Worm (Caenorhabditis elegans) whole organism, young adult: ENCODE results near the gene saeg-1.
A peak's percentile ranks its signal among the peaks of the same experiment; 100 is the strongest.

Experiments used
- B0035.1 ChIP-seq: sonication (generic microtip); optimal IDR thresholded peaks from 2 replicates; lab custom pipeline; 2016; ENCODE audit warnings: missing genetic modification characterization, mild to moderate bottlenecking, missing compliant biosample characterization, missing genotype, missing genetic modification reagents
- B0261.1 ChIP-seq: sonication (generic microtip); optimal IDR thresholded peaks from 2 replicates; lab custom pipeline; 2016; ENCODE audit warnings: mild to moderate bottlenecking, missing genetic modification characterization, moderate library complexity, missing compliant biosample characterization
- C17E4.6 ChIP-seq: fragments of 200-800 bp; sonication (Bioruptor generic); IDR thresholded peaks from 2 replicates; pipeline ENCODE4 v1.3.6; 2022; ENCODE audit warnings: missing genetic modification reagents, missing genetic modification characterization, missing compliant biosample characterization
- F10E7.11 ChIP-seq: sonication (generic microtip); optimal IDR thresholded peaks from 2 replicates; lab custom pipeline; 2017; ENCODE audit warnings: mild to moderate bottlenecking, missing genetic modification characterization, moderate library complexity, missing compliant biosample characterization
- F33H1.4 ChIP-seq: fragments of 200-800 bp; sonication (Bioruptor generic); IDR thresholded peaks from 2 replicates; pipeline ENCODE4 v1.3.6; 2022; ENCODE audit warnings: missing genetic modification reagents, missing genetic modification characterization, missing compliant biosample characterization
- F49E8.2 ChIP-seq: sonication (generic microtip); optimal IDR thresholded peaks from 3 replicates; lab custom pipeline; 2017; ENCODE audit warnings: missing genetic modification characterization, mild to moderate bottlenecking, missing compliant biosample characterization, antibody characterized with exemption, moderate library complexity; ENCODE audit not compliant: insufficient read depth
- K11D2.4 ChIP-seq: fragments of 200-800 bp; sonication (Bioruptor generic); IDR thresholded peaks from 2 replicates; pipeline ENCODE4 v1.3.6; 2022; ENCODE audit warnings: missing genetic modification reagents, missing genetic modification characterization, missing compliant biosample characterization
- T26A5.8 ChIP-seq: sonication (generic microtip); optimal IDR thresholded peaks from 2 replicates; lab custom pipeline; 2016; ENCODE audit warnings: missing genetic modification characterization, missing compliant biosample characterization
- Y53G8AR.9 ChIP-seq: fragments of 200-800 bp; sonication (Bioruptor generic); conservative IDR thresholded peaks from 2 replicates; pipeline ENCODE4 v1.3.6; 2022; ENCODE audit warnings: missing genetic modification reagents, missing genetic modification characterization, missing compliant biosample characterization
- Y56A3A.18 ChIP-seq: fragments of 200-800 bp; sonication (Bioruptor generic); IDR thresholded peaks from 2 replicates; pipeline ENCODE4 v1.3.6; 2022; ENCODE audit warnings: missing genetic modification reagents, missing genetic modification characterization, missing compliant biosample characterization
- Y95B8A.8 ChIP-seq: fragments of 200-800 bp; sonication (Bioruptor generic); IDR thresholded peaks from 2 replicates; pipeline ENCODE4 v1.3.6; 2022; ENCODE audit warnings: missing genetic modification reagents, missing genetic modification characterization, missing compliant biosample characterization
- atf-7 ChIP-seq: sonication (generic microtip); optimal IDR thresholded peaks from 2 replicates; lab custom pipeline; 2017; ENCODE audit warnings: mild to moderate bottlenecking, missing genetic modification characterization, missing compliant biosample characterization
- bed-1 ChIP-seq: fragments of 200-800 bp; sonication (Bioruptor generic); IDR thresholded peaks from 2 replicates; pipeline ENCODE4 v1.3.6; 2022; ENCODE audit warnings: missing genetic modification reagents, missing genetic modification characterization, missing compliant biosample characterization
- cebp-1 ChIP-seq, 2 experiments: fragments of 200-800 bp in 1 of 2; sonication (Bioruptor generic) in 1 of 2; sonication (generic microtip) in 1 of 2; IDR thresholded peaks in 1 of 2; optimal IDR thresholded peaks in 1 of 2; 2 replicates each; pipeline versions ENCODE4 v1.3.6 to Lab custom; 2017 to 2022; ENCODE audit warnings: missing compliant biosample characterization in 2 of 2, missing genetic modification characterization in 2 of 2, mild to moderate bottlenecking in 1 of 2, missing genetic modification reagents in 1 of 2, moderate library complexity in 1 of 2
- ceh-27 ChIP-seq: fragments of 200-800 bp; sonication (Bioruptor generic); optimal IDR thresholded peaks from 2 replicates; lab custom pipeline; 2018; ENCODE audit warnings: mild to moderate bottlenecking, missing genetic modification characterization, moderate library complexity, missing compliant biosample characterization
- chd-7 ChIP-seq: sonication (generic microtip); optimal IDR thresholded peaks from 2 replicates; lab custom pipeline; 2016; ENCODE audit warnings: mild to moderate bottlenecking, missing genetic modification characterization, moderate library complexity, missing compliant biosample characterization
- dox-1 ChIP-seq: fragments of 200-800 bp; sonication (Bioruptor generic); IDR thresholded peaks from 2 replicates; pipeline ENCODE4 v1.3.6; 2022; ENCODE audit warnings: missing genetic modification reagents, missing genetic modification characterization, missing compliant biosample characterization
- dpff-1 ChIP-seq: sonication (generic microtip); optimal IDR thresholded peaks from 2 replicates; lab custom pipeline; 2017; ENCODE audit warnings: mild to moderate bottlenecking, missing genetic modification characterization, missing compliant biosample characterization
- dpl-1 ChIP-seq: fragments of 150-350 bp; optimal IDR thresholded peaks from 2 replicates; lab custom pipeline; 2014; ENCODE audit warnings: missing biosample characterization, missing genetic modification reagents, missing genetic modification characterization
- efl-1 ChIP-seq: fragments of 150-350 bp; optimal IDR thresholded peaks from 2 replicates; lab custom pipeline; 2014; ENCODE audit warnings: missing biosample characterization, missing genetic modification reagents, missing genetic modification characterization
- ets-4 ChIP-seq: fragments of 200-800 bp; sonication (Bioruptor generic); optimal IDR thresholded peaks from 2 replicates; lab custom pipeline; 2018; ENCODE audit warnings: mild to moderate bottlenecking, missing genetic modification characterization, missing compliant biosample characterization
- hmg-1.2 ChIP-seq: fragments of 200-800 bp; sonication (Bioruptor generic); IDR thresholded peaks from 2 replicates; pipeline ENCODE4 v1.3.6; 2022; ENCODE audit warnings: missing genetic modification reagents, missing genetic modification characterization, missing compliant biosample characterization
- hmg-20 ChIP-seq: fragments of 200-800 bp; sonication (Bioruptor generic); IDR thresholded peaks from 2 replicates; pipeline ENCODE4 v1.3.6; 2022; ENCODE audit warnings: missing genetic modification reagents, missing genetic modification characterization, missing compliant biosample characterization
- hsf-1 ChIP-seq: fragments of 200-800 bp; sonication (Bioruptor generic); IDR thresholded peaks from 2 replicates; pipeline ENCODE4 v1.3.6; 2022; ENCODE audit warnings: missing genetic modification reagents, missing genetic modification characterization, missing compliant biosample characterization
- lag-1 ChIP-seq: fragments of 200-800 bp; sonication (Bioruptor generic); IDR thresholded peaks from 2 replicates; pipeline ENCODE4 v1.3.6; 2022; ENCODE audit warnings: missing genetic modification reagents, missing genetic modification characterization, missing compliant biosample characterization
- let-526 ChIP-seq: fragments of 200-800 bp; sonication (Bioruptor generic); IDR thresholded peaks from 2 replicates; pipeline ENCODE4 v1.3.6; 2022; ENCODE audit warnings: missing genetic modification reagents, missing genetic modification characterization, missing compliant biosample characterization
- let-607 ChIP-seq, 2 experiments: fragments of 200-800 bp in 1 of 2; sonication (Bioruptor generic) in 1 of 2; sonication (generic microtip) in 1 of 2; optimal IDR thresholded peaks; 2 replicates each; lab custom pipeline; 2016 to 2018; ENCODE audit warnings: mild to moderate bottlenecking in 2 of 2, missing compliant biosample characterization in 2 of 2, missing genetic modification characterization in 2 of 2, moderate library complexity in 2 of 2, missing genotype in 1 of 2
- lin-35 ChIP-seq, 3 experiments: fragments of 150-350 bp in 2 of 3; sonication (generic microtip) in 1 of 3; optimal IDR thresholded peaks; 2 replicates each; lab custom pipeline; 2014 to 2018; ENCODE audit warnings: missing biosample characterization in 3 of 3, missing genetic modification characterization in 3 of 3, missing genetic modification reagents in 3 of 3
- lin-40 ChIP-seq: sonication (generic microtip); optimal IDR thresholded peaks from 2 replicates; lab custom pipeline; 2016; ENCODE audit warnings: missing genetic modification characterization, mild to moderate bottlenecking, missing compliant biosample characterization, missing genotype, missing genetic modification reagents
- lin-54 ChIP-seq: fragments of 200-800 bp; sonication (Bioruptor generic); optimal IDR thresholded peaks from 2 replicates; lab custom pipeline; 2018; ENCODE audit warnings: mild to moderate bottlenecking, missing genetic modification characterization, missing compliant biosample characterization
- lsl-1 ChIP-seq: fragments of 200-800 bp; sonication (Bioruptor generic); optimal IDR thresholded peaks from 2 replicates; lab custom pipeline; 2018; ENCODE audit warnings: mild to moderate bottlenecking, missing genetic modification characterization, moderate library complexity, missing compliant biosample characterization
- madf-10 ChIP-seq: sonication (generic microtip); optimal IDR thresholded peaks from 2 replicates; lab custom pipeline; 2016; ENCODE audit warnings: mild to moderate bottlenecking, missing genetic modification characterization, missing compliant biosample characterization
- mel-28 ChIP-seq: sonication (generic microtip); optimal IDR thresholded peaks from 2 replicates; lab custom pipeline; 2016; ENCODE audit warnings: borderline replicate concordance, mild to moderate bottlenecking, missing genetic modification characterization, missing compliant biosample characterization
- nfyb-1 ChIP-seq: fragments of 200-800 bp; sonication (Bioruptor generic); IDR thresholded peaks from 2 replicates; pipeline ENCODE4 v1.3.6; 2022; ENCODE audit warnings: missing genetic modification reagents, missing genetic modification characterization, missing compliant biosample characterization
- nhr-80 ChIP-seq: sonication (generic microtip); optimal IDR thresholded peaks from 2 replicates; lab custom pipeline; 2016; ENCODE audit warnings: missing genetic modification characterization, missing compliant biosample characterization
- nhr-90 ChIP-seq: sonication (generic microtip); optimal IDR thresholded peaks from 2 replicates; lab custom pipeline; 2016; ENCODE audit warnings: missing genotype, mild to moderate bottlenecking, missing genetic modification characterization, missing compliant biosample characterization
- pbrm-1 ChIP-seq: fragments of 200-800 bp; sonication (Bioruptor generic); IDR thresholded peaks from 2 replicates; pipeline ENCODE4 v1.3.6; 2022; ENCODE audit warnings: missing genetic modification reagents, missing genetic modification characterization, missing compliant biosample characterization
- repo-1 ChIP-seq: sonication (generic microtip); optimal IDR thresholded peaks from 2 replicates; lab custom pipeline; 2017; ENCODE audit warnings: mild to moderate bottlenecking, missing genetic modification characterization, missing compliant biosample characterization
- snpc-1.1 ChIP-seq: sonication (generic microtip); optimal IDR thresholded peaks from 2 replicates; lab custom pipeline; 2017; ENCODE audit warnings: missing genetic modification characterization, mild to moderate bottlenecking, missing compliant biosample characterization, antibody characterized with exemption, moderate library complexity, missing genotype, missing genetic modification reagents; ENCODE audit not compliant: insufficient read depth
- snpc-4 ChIP-seq, 5 experiments: fragments of 150-350 bp in 1 of 5; sonication (generic microtip) in 4 of 5; optimal IDR thresholded peaks; 2 replicates each; lab custom pipeline; 2014 to 2018; ENCODE audit warnings: missing genetic modification characterization in 5 of 5, missing biosample characterization in 3 of 5, antibody characterized with exemption in 2 of 5, mild to moderate bottlenecking in 2 of 5, missing compliant biosample characterization in 2 of 5, missing genotype in 2 of 5, moderate library complexity in 2 of 5, missing genetic modification reagents in 1 of 5
- sptf-2 ChIP-seq: fragments of 200-800 bp; sonication (Bioruptor generic); optimal IDR thresholded peaks from 2 replicates; lab custom pipeline; 2018; ENCODE audit warnings: mild to moderate bottlenecking, missing genetic modification characterization, missing compliant biosample characterization
- tbp1 ChIP-seq: fragments of 200-800 bp; sonication (Bioruptor generic); optimal IDR thresholded peaks from 2 replicates; lab custom pipeline; 2018; ENCODE audit warnings: mild to moderate bottlenecking, missing genetic modification characterization, missing compliant biosample characterization
- tbx-9 ChIP-seq: sonication (generic microtip); optimal IDR thresholded peaks from 2 replicates; lab custom pipeline; 2016; ENCODE audit warnings: borderline replicate concordance, missing genetic modification characterization, inconsistent platforms, missing compliant biosample characterization
- unc-62 ChIP-seq: fragments of 150-350 bp; optimal IDR thresholded peaks from 2 replicates; lab custom pipeline; 2014; ENCODE audit warnings: missing biosample characterization, missing genetic modification reagents, missing genetic modification characterization
- zfh-2 ChIP-seq: fragments of 200-800 bp; sonication (Bioruptor generic); conservative IDR thresholded peaks from 2 replicates; pipeline ENCODE4 v1.3.6; 2022; ENCODE audit warnings: missing genetic modification reagents, missing genetic modification characterization, missing compliant biosample characterization
- ztf-22 ChIP-seq: fragments of 200-800 bp; sonication (Bioruptor generic); optimal IDR thresholded peaks from 2 replicates; lab custom pipeline; 2018; ENCODE audit warnings: mild to moderate bottlenecking, missing genetic modification characterization, moderate library complexity, missing compliant biosample characterization
- ztf-25 ChIP-seq: fragments of 200-800 bp; sonication (Bioruptor generic); IDR thresholded peaks from 2 replicates; pipeline ENCODE4 v1.3.6; 2022; ENCODE audit warnings: missing genetic modification reagents, missing genetic modification characterization, missing compliant biosample characterization

saeg-1 gene

ce11 chrV:10855363-10855762 is 10.1 kb downstream of the saeg-1 start:
- no peak for TF ChIP-seq C17E4.6
- TF ChIP-seq efl-1, result no peak
- TF ChIP-seq ztf-22 (GFP tag; lab: Kevin White, UChicago), result peak; percentile 84
- TF ChIP-seq ets-4, result peak; percentile 93
- no peak for TF ChIP-seq snpc-4 (GFP tag; optimal IDR thresholded peaks at IDR 0.05; lab: Kevin White, UChicago)
- TF ChIP-seq snpc-4 (tag; optimal IDR thresholded peaks at IDR 0.05; lab: Kevin White, UChicago), result no peak
- 0 out of 2 replicates have a peak, but pooled peaks have one; percentile 6 for TF ChIP-seq pbrm-1 (GFP tag; lab: Robert Waterston, UW)
- TF ChIP-seq Y95B8A.8, result 0 out of 2 replicates have a peak, but pooled peaks have one; percentile 19
- no peak for TF ChIP-seq mel-28 (tag; lab: Kevin White, UChicago)
- 0 out of 2 replicates have a peak, but pooled peaks have one; percentile 18 for TF ChIP-seq zfh-2
- TF ChIP-seq ztf-25 (GFP tag; lab: Robert Waterston, UW), result no peak
- no peak for TF ChIP-seq F49E8.2 (tag; lab: Kevin White, UChicago)
- 0 out of 2 replicates have a peak, but pooled peaks have one; percentile 48 for TF ChIP-seq Y53G8AR.9 (GFP tag; lab: Robert Waterston, UW)
- TF ChIP-seq dox-1 (GFP tag; lab: Robert Waterston, UW), result peak; percentile 76
- TF ChIP-seq chd-7, result peak; percentile 50
- no peak for TF ChIP-seq T26A5.8
- TF ChIP-seq nfyb-1 (GFP tag; lab: Robert Waterston, UW), result peak; percentile 8; the same call in 1 of the 2 replicates
- no peak for TF ChIP-seq repo-1 (tag; lab: Kevin White, UChicago)
- peak; percentile 59 for TF ChIP-seq atf-7 (tag; lab: Kevin White, UChicago)
- no peak for TF ChIP-seq cebp-1 (GFP tag; IDR thresholded peaks at IDR 0.05; lab: Robert Waterston, UW)
- TF ChIP-seq cebp-1 (tag; optimal IDR thresholded peaks at IDR 0.05; lab: Kevin White, UChicago), result peak; percentile 40
- TF ChIP-seq dpl-1 (GFP tag; lab: Kevin White, UChicago), result no peak
- peak; percentile 12 for TF ChIP-seq tbp1 (GFP tag; lab: Kevin White, UChicago)
- 0 out of 2 replicates have a peak, but pooled peaks have one; percentile 20 for TF ChIP-seq hmg-1.2 (GFP tag; lab: Robert Waterston, UW)
- no peak for TF ChIP-seq let-607 (tag; optimal IDR thresholded peaks at IDR 0.05; lab: Kevin White, UChicago)
- TF ChIP-seq snpc-1.1 (tag; lab: Kevin White, UChicago), result no peak
- peak; percentile 77 for TF ChIP-seq unc-62 (GFP tag; lab: Kevin White, UChicago)
- no peak for TF ChIP-seq F10E7.11
- TF ChIP-seq madf-10 (tag; lab: Kevin White, UChicago), result peak; percentile 26
- TF ChIP-seq K11D2.4 (GFP tag; lab: Robert Waterston, UW), result no peak
- TF ChIP-seq sptf-2 (GFP tag; lab: Kevin White, UChicago), result peak; percentile 11
- peak; percentile 100 for TF ChIP-seq nhr-80
- no peak for TF ChIP-seq bed-1 (GFP tag; lab: Robert Waterston, UW)
- peak; percentile 62 for TF ChIP-seq nhr-90 (tag; lab: Kevin White, UChicago)

- TF ChIP-seq dpff-1 (no peak), ceh-27 (no peak), B0261.1 (tag; lab: Kevin White, UChicago) (no peak), B0035.1 (tag; lab: Kevin White, UChicago) (no peak), hmg-20 (GFP tag; lab: Robert Waterston, UW) (no peak), tbx-9 (tag; lab: Kevin White, UChicago) (no peak), hsf-1 (GFP tag; lab: Robert Waterston, UW) (no peak), let-526 (GFP tag; lab: Robert Waterston, UW) (no peak), lin-35 (GFP tag; optimal IDR thresholded peaks at IDR 0.05; lab: Kevin White, UChicago) (no peak), Y95B8A.8 (no peak), pbrm-1 (GFP tag; lab: Robert Waterston, UW) (no peak), lsl-1 (GFP tag; lab: Kevin White, UChicago) (no peak), F33H1.4 (GFP tag; lab: Robert Waterston, UW) (no peak), lag-1 (no peak), lin-40 (tag; lab: Kevin White, UChicago) (no peak), Y56A3A.18 (GFP tag; lab: Robert Waterston, UW) (no peak), mel-28 (tag; lab: Kevin White, UChicago) (no peak), lin-54 (GFP tag; lab: Kevin White, UChicago) (no peak)
Observed at ce11 chrV:10854197-10854596, 11.3 kb downstream of the saeg-1 start.
